Worm (Caenorhabditis elegans) whole organism, L1 larva: ENCODE results near the gene tag-77.
A peak's percentile ranks its signal among the peaks of the same experiment; 100 is the strongest.

Source experiments
- C04F5.9 ChIP-seq: sonication (generic microtip); optimal IDR thresholded peaks from 2 replicates; lab custom pipeline; 2016; ENCODE audit warnings: missing genetic modification characterization, missing compliant biosample characterization
- C16A3.4 ChIP-seq: fragments of 150-350 bp; optimal IDR thresholded peaks from 2 replicates; lab custom pipeline; 2014; ENCODE audit warnings: missing biosample characterization, missing genetic modification characterization
- C34B4.2 ChIP-seq: sonication (generic microtip); optimal IDR thresholded peaks from 2 replicates; lab custom pipeline; 2017; ENCODE audit warnings: mild to moderate bottlenecking, missing genetic modification characterization, missing compliant biosample characterization
- F16B12.6 ChIP-seq: fragments of 150-350 bp; optimal IDR thresholded peaks from 2 replicates; lab custom pipeline; 2014; ENCODE audit warnings: missing biosample characterization, missing genetic modification characterization
- Y116A8C.19 ChIP-seq: sonication (generic microtip); optimal IDR thresholded peaks from 2 replicates; lab custom pipeline; 2016; ENCODE audit warnings: missing compliant biosample characterization, missing genetic modification characterization, borderline replicate concordance
- alr-1 ChIP-seq: fragments of 200-800 bp; sonication (Bioruptor generic); optimal IDR thresholded peaks from 2 replicates; lab custom pipeline; 2018; ENCODE audit warnings: borderline replicate concordance, mild to moderate bottlenecking, missing genetic modification characterization, missing compliant biosample characterization
- aly-2 ChIP-seq: fragments of 150-350 bp; optimal IDR thresholded peaks from 2 replicates; lab custom pipeline; 2014; ENCODE audit warnings: missing biosample characterization, missing genetic modification characterization
- ceh-63 ChIP-seq: fragments of 200-800 bp; sonication (Bioruptor generic); optimal IDR thresholded peaks from 2 replicates; lab custom pipeline; 2018; ENCODE audit warnings: mild to moderate bottlenecking, missing genetic modification characterization, missing compliant biosample characterization
- ces-1 ChIP-seq: fragments of 150-350 bp; optimal IDR thresholded peaks from 2 replicates; lab custom pipeline; 2014; ENCODE audit warnings: missing biosample characterization, missing genetic modification reagents, missing genetic modification characterization
- dpl-1 ChIP-seq, 3 experiments: fragments of 150-350 bp in 2 of 3; sonication (generic microtip) in 1 of 3; optimal IDR thresholded peaks; 2 replicates each; lab custom pipeline; 2014 to 2017; ENCODE audit warnings: missing biosample characterization in 3 of 3, missing genetic modification characterization in 3 of 3, missing genetic modification reagents in 3 of 3
- efl-1 ChIP-seq, 4 experiments: fragments of 150-350 bp; optimal IDR thresholded peaks in 3 of 4; peaks in 1 of 4; 1 replicate in 1 of 4; 2 replicates in 3 of 4; lab custom pipeline; 2014; ENCODE audit warnings: missing biosample characterization in 2 of 4, missing genetic modification characterization in 2 of 4, missing genetic modification reagents in 2 of 4
- egl-13 ChIP-seq: sonication (generic microtip); optimal IDR thresholded peaks from 2 replicates; lab custom pipeline; 2016; ENCODE audit warnings: missing genotype, missing genetic modification reagents, missing genetic modification characterization, missing compliant biosample characterization
- egl-27 ChIP-seq, 2 experiments: fragments of 150-350 bp in 1 of 2; sonication (generic microtip); optimal IDR thresholded peaks; 3 replicates each; lab custom pipeline; 2017 to 2018; ENCODE audit warnings: missing biosample characterization in 2 of 2, missing genetic modification characterization in 2 of 2, missing genetic modification reagents in 2 of 2
- elt-2 ChIP-seq: sonication (generic microtip); optimal IDR thresholded peaks from 2 replicates; lab custom pipeline; 2016; ENCODE audit warnings: missing genetic modification characterization, mild to moderate bottlenecking, inconsistent platforms, missing compliant biosample characterization, missing genetic modification reagents
- ets-5 ChIP-seq: fragments of 200-800 bp; sonication (Bioruptor generic); IDR thresholded peaks from 2 replicates; pipeline ENCODE4 v1.3.6; 2022; ENCODE audit warnings: missing genetic modification characterization, missing compliant biosample characterization
- fkh-10 ChIP-seq: sonication (generic microtip); optimal IDR thresholded peaks from 2 replicates; lab custom pipeline; 2017; ENCODE audit warnings: missing biosample characterization, missing genetic modification reagents, missing genetic modification characterization
- fkh-8 ChIP-seq: sonication (generic microtip); optimal IDR thresholded peaks from 2 replicates; lab custom pipeline; 2016; ENCODE audit warnings: mild to moderate bottlenecking, missing genetic modification characterization, missing compliant biosample characterization
- fos-1 ChIP-seq: fragments of 150-350 bp; optimal IDR thresholded peaks from 2 replicates; lab custom pipeline; 2014; ENCODE audit warnings: missing biosample characterization, missing genetic modification characterization
- grh-1 ChIP-seq: fragments of 200-800 bp; sonication (Bioruptor generic); IDR thresholded peaks from 2 replicates; pipeline ENCODE4 v1.3.6; 2022; ENCODE audit warnings: missing genetic modification reagents, missing genetic modification characterization, missing compliant biosample characterization
- hlh-17 ChIP-seq: fragments of 200-800 bp; sonication (Bioruptor generic); optimal IDR thresholded peaks from 2 replicates; lab custom pipeline; 2018; ENCODE audit warnings: missing genetic modification characterization, mild to moderate bottlenecking, missing compliant biosample characterization, moderate library complexity, borderline replicate concordance
- hlh-4 ChIP-seq: sonication (generic microtip); optimal IDR thresholded peaks from 2 replicates; lab custom pipeline; 2016; ENCODE audit warnings: mild to moderate bottlenecking, missing genetic modification characterization, missing compliant biosample characterization
- irx-1 ChIP-seq: sonication (generic microtip); optimal IDR thresholded peaks from 2 replicates; lab custom pipeline; 2016; ENCODE audit warnings: missing genetic modification characterization, missing compliant biosample characterization
- lin-14 ChIP-seq: fragments of 200-800 bp; sonication (Bioruptor generic); optimal IDR thresholded peaks from 2 replicates; lab custom pipeline; 2018; ENCODE audit warnings: mild to moderate bottlenecking, missing genetic modification characterization, moderate library complexity, missing compliant biosample characterization
- lin-15B ChIP-seq: fragments of 150-350 bp; sonication (generic microtip); optimal IDR thresholded peaks from 3 replicates; lab custom pipeline; 2014; ENCODE audit warnings: missing biosample characterization, missing genetic modification characterization
- lin-35 ChIP-seq, 2 experiments: fragments of 150-350 bp; optimal IDR thresholded peaks; 2 replicates each; lab custom pipeline; 2014; ENCODE audit warnings: missing biosample characterization in 2 of 2, missing genetic modification characterization in 2 of 2, missing genetic modification reagents in 2 of 2
- lin-39 ChIP-seq: fragments of 150-350 bp; optimal IDR thresholded peaks from 2 replicates; lab custom pipeline; 2014; ENCODE audit warnings: missing biosample characterization, missing genetic modification reagents, missing genetic modification characterization
- lir-3 ChIP-seq: sonication (generic microtip); optimal IDR thresholded peaks from 2 replicates; lab custom pipeline; 2016; ENCODE audit warnings: mild to moderate bottlenecking, missing genetic modification characterization, moderate library complexity, missing compliant biosample characterization; ENCODE audit not compliant: poor library complexity
- lsy-2 ChIP-seq, 2 experiments: fragments of 150-350 bp; optimal IDR thresholded peaks; 2 replicates each; lab custom pipeline; 2014; ENCODE audit warnings: missing biosample characterization in 2 of 2, missing genetic modification characterization in 2 of 2
- mdl-1 ChIP-seq, 2 experiments: fragments of 150-350 bp; optimal IDR thresholded peaks; 2 replicates each; lab custom pipeline; 2014 to 2017; ENCODE audit warnings: missing biosample characterization in 2 of 2, missing genetic modification characterization in 2 of 2, inconsistent platforms in 1 of 2
- mep-1 ChIP-seq: fragments of 150-350 bp; optimal IDR thresholded peaks from 2 replicates; lab custom pipeline; 2014; ENCODE audit warnings: missing biosample characterization, missing genetic modification characterization
- nhr-11 ChIP-seq: fragments of 150-350 bp; optimal IDR thresholded peaks from 2 replicates; lab custom pipeline; 2014; ENCODE audit warnings: missing biosample characterization, missing genetic modification characterization
- nhr-19 ChIP-seq: fragments of 200-800 bp; sonication (Bioruptor generic); conservative IDR thresholded peaks from 2 replicates; pipeline ENCODE4 v1.3.6; 2022; ENCODE audit warnings: missing genetic modification characterization, missing compliant biosample characterization
- nhr-20 ChIP-seq: sonication (generic microtip); optimal IDR thresholded peaks from 2 replicates; lab custom pipeline; 2016; ENCODE audit warnings: mild to moderate bottlenecking, missing genetic modification characterization, missing compliant biosample characterization
- nhr-28 ChIP-seq: fragments of 150-350 bp; optimal IDR thresholded peaks from 2 replicates; lab custom pipeline; 2014; ENCODE audit warnings: missing biosample characterization, missing genetic modification characterization
- nhr-47 ChIP-seq: sonication (generic microtip); optimal IDR thresholded peaks from 2 replicates; lab custom pipeline; 2016; ENCODE audit warnings: mild to moderate bottlenecking, missing genetic modification characterization, moderate library complexity, missing compliant biosample characterization
- nhr-71 ChIP-seq: sonication (generic microtip); optimal IDR thresholded peaks from 2 replicates; lab custom pipeline; 2016; ENCODE audit warnings: mild to moderate bottlenecking, missing genetic modification characterization, moderate library complexity, missing compliant biosample characterization
- nhr-77 ChIP-seq: fragments of 150-350 bp; optimal IDR thresholded peaks from 2 replicates; lab custom pipeline; 2014; ENCODE audit warnings: missing biosample characterization, missing genetic modification characterization
- nhr-84 ChIP-seq: sonication (generic microtip); optimal IDR thresholded peaks from 2 replicates; lab custom pipeline; 2017; ENCODE audit warnings: missing biosample characterization, missing genetic modification characterization
- nhr-85 ChIP-seq: sonication (generic microtip); peaks from one replicate; lab custom pipeline; 2016; ENCODE audit warnings: missing genetic modification characterization, inconsistent platforms, missing compliant biosample characterization
- rnt-1 ChIP-seq: sonication (generic microtip); optimal IDR thresholded peaks from 2 replicates; lab custom pipeline; 2016; ENCODE audit warnings: mild to moderate bottlenecking, missing genetic modification characterization, moderate library complexity, missing compliant biosample characterization
- skn-1 ChIP-seq: fragments of 150-350 bp; optimal IDR thresholded peaks from 2 replicates; lab custom pipeline; 2014; ENCODE audit warnings: missing biosample characterization, missing genetic modification characterization
- snu-23 ChIP-seq: sonication (generic microtip); optimal IDR thresholded peaks from 2 replicates; lab custom pipeline; 2016; ENCODE audit warnings: missing genetic modification characterization, missing compliant biosample characterization
- sox-4 ChIP-seq: sonication (generic microtip); optimal IDR thresholded peaks from 2 replicates; lab custom pipeline; 2016; ENCODE audit warnings: missing genetic modification characterization, missing compliant biosample characterization
- swsn-7 ChIP-seq: sonication (generic microtip); optimal IDR thresholded peaks from 2 replicates; lab custom pipeline; 2016; ENCODE audit warnings: missing genetic modification characterization, missing compliant biosample characterization
- tlp-1 ChIP-seq: fragments of 150-350 bp; optimal IDR thresholded peaks from 2 replicates; lab custom pipeline; 2014; ENCODE audit warnings: missing biosample characterization, missing genetic modification characterization
- unc-98 ChIP-seq: fragments of 200-800 bp; sonication (Bioruptor generic); IDR thresholded peaks from 2 replicates; pipeline ENCODE4 v1.3.6; 2022; ENCODE audit warnings: missing genetic modification characterization, missing compliant biosample characterization
- zag-1 ChIP-seq: fragments of 150-350 bp; optimal IDR thresholded peaks from 2 replicates; lab custom pipeline; 2014; ENCODE audit warnings: missing biosample characterization, missing genetic modification characterization
- ztf-4 ChIP-seq: fragments of 150-350 bp; optimal IDR thresholded peaks from 2 replicates; lab custom pipeline; 2014; ENCODE audit warnings: missing biosample characterization, missing genetic modification characterization

tag-77 gene

DNA sequence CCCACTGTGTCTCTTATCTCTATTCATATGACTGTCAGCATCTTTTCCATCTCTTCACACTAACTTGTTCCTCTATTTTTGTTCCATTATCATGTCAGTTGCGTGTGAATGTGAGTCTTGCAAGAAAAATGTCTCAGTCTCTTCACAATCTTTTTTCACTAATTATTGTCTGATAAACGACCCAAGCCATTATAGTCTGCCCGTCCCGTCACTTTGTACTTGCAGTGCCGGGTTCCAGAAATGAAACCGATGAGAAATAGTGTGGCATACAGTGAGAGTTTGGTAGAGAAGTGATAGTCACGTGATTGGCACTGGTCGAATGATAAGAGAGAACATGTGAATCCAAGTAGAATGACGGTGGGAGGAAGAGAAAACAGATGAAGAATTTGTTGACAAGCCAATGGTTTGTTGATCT is 17.3 kb upstream of the tag-77 start (continued):
- TF ChIP-seq C34B4.2 (no peak), ceh-63 (GFP tag; lab: Kevin White, UChicago) (no peak), Y116A8C.19 (tag; lab: Kevin White, UChicago) (no peak), hlh-17 (GFP tag; lab: Kevin White, UChicago) (no peak), C16A3.4 (tag; lab: Kevin White, UChicago) (peak; percentile 61), rnt-1 (tag; lab: Kevin White, UChicago) (peak; percentile 28)

DNA sequence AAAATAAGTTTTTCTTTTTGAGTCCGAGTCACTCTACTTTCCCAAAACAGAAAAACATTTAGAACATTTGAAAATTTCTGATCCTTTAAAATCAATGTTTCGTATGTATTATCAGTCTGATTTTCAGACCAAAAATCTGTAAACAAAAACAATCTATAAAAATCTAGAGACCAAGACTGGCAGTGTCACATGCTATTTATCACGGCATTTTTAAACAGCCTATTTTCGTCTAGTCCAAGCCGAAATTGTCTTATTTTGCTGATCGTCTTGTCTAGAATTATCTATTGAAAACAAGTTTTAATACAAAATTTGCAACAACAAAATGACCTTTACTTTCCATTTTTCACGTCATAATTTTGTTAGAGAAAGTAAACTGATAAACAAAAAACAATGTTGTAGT is 16.2 kb upstream of the tag-77 start:
- TF ChIP-seq hlh-4 (tag; lab: Kevin White, UChicago) = no peak
- peak; percentile 6 for TF ChIP-seq elt-2 (tag; lab: Kevin White, UChicago)
- no peak for TF ChIP-seq rnt-1 (tag; lab: Kevin White, UChicago)
- no peak for TF ChIP-seq nhr-77
- TF ChIP-seq ces-1 (GFP tag; lab: Kevin White, UChicago) = no peak
- no peak for TF ChIP-seq alr-1 (tag; lab: Kevin White, UChicago)
- TF ChIP-seq fos-1 (tag; lab: Kevin White, UChicago) = no peak
- no peak for TF ChIP-seq swsn-7 (tag; lab: Kevin White, UChicago)

DNA sequence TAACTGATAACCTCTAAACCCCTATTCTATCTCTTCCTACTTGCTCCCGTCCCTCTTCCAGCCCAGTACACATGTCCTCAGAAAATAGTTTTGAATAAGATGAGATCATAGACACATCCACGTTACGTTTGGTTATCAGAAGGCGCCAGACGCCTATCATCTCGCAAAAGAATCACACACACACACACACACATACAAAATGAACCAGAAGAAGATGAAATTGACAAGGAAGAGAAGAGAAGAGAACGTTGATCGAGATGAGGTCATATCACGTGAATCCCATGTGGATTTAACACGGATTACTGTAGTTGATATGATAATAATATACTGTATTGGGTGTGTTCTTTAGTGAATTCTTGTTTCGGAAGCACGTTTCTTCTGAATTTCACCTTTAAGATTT is 15.7 kb upstream of the tag-77 start:
- TF ChIP-seq fkh-8 (tag; lab: Kevin White, UChicago) (no peak), ztf-4 (tag; lab: Kevin White, UChicago) (peak; percentile 71), egl-27 (tag; optimal IDR thresholded peaks at IDR 0.05; lab: Kevin White, UChicago) (peak in 1 of 2 experiments; percentile 80), ces-1 (GFP tag; lab: Kevin White, UChicago) (no peak), mep-1 (peak; percentile 67), tlp-1 (no peak), lsy-2 (tag; optimal IDR thresholded peaks at IDR 0.05; lab: Kevin White, UChicago) (peak; percentile 73 to 91), aly-2 (tag; lab: Kevin White, UChicago) (no peak), lin-39 (tag; lab: Kevin White, UChicago) (no peak), F16B12.6 (tag; lab: Kevin White, UChicago) (no peak), nhr-19 (peak; percentile 88), lin-14 (GFP tag; lab: Kevin White, UChicago) (peak; percentile 94), mdl-1 (tag; optimal IDR thresholded peaks at IDR 0.05; lab: Kevin White, UChicago) (peak in 1 of 2 experiments; percentile 91), lin-15B (no peak), nhr-84 (tag; lab: Kevin White, UChicago) (no peak), nhr-11 (tag; lab: Kevin White, UChicago) (peak; percentile 66), C34B4.2 (no peak), ets-5 (GFP tag; lab: Robert Waterston, UW) (no peak), egl-13 (tag; lab: Kevin White, UChicago) (no peak), zag-1 (no peak), snu-23 (GFP tag; lab: Kevin White, UChicago) (peak; percentile 85), unc-98 (GFP tag; lab: Robert Waterston, UW) (no peak), sox-4 (tag; lab: Kevin White, UChicago) (peak; percentile 39), lin-35 (GFP tag; optimal IDR thresholded peaks at IDR 0.05; lab: Kevin White, UChicago) (peak in 1 of 2 experiments; percentile 67), nhr-28 (tag; lab: Kevin White, UChicago) (no peak), nhr-20 (tag; lab: Kevin White, UChicago) (peak; percentile 93), fkh-10 (GFP tag; lab: Kevin White, UChicago) (no peak), nhr-85 (tag; lab: Kevin White, UChicago) (peak; percentile 94), C04F5.9 (no peak), nhr-71 (tag; lab: Kevin White, UChicago) (peak; percentile 94), grh-1 (GFP tag; lab: Robert Waterston, UW) (no peak; the same call in 1 of the 2 replicates), nhr-47 (tag; lab: Kevin White, UChicago) (peak; percentile 61), skn-1 (peak; percentile 1), hlh-17 (GFP tag; lab: Kevin White, UChicago) (no peak), efl-1 (optimal IDR thresholded peaks at IDR 0.05; lab: Kevin White, UChicago) (peak; percentile 18 to 37), efl-1 (GFP tag; optimal IDR thresholded peaks at IDR 0.05 in 1 of 2; lab: Kevin White, UChicago) (peak; percentile 7 to 93), ceh-63 (GFP tag; lab: Kevin White, UChicago) (no peak), lir-3 (tag; lab: Kevin White, UChicago) (peak; percentile 32), elt-2 (tag; lab: Kevin White, UChicago) (peak; percentile 37), irx-1 (tag; lab: Kevin White, UChicago) (peak; percentile 49), dpl-1 (GFP tag; optimal IDR thresholded peaks at IDR 0.05; lab: Kevin White, UChicago) (peak in 1 of 3 experiments; percentile 25)
